In the genomic region with DNA sequence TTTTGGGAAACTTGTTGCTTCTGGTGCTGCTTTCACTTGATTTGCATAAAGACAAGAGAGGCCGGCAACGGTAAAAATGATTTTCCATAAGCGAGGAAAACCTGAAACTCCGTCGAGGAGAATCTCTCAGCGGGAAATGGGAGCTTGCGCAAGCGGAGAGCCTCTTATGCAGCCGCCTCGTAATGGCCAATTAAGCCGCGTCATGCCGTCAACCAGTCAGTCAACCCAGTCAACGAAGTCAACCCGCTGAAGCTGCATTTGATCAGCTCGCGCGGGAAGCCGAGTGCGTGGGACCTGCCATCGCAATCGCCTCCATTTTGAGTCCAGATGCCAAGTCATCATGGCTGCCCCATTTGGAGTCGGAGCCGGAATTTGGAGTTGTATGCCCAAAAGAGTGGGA, we compare ENCODE assay signal across 2 fruit fly cellular contexts.
TF ChIP-seq lines count a peak whose summit lies in the region.

No protein-coding gene starts in this region.

- TF ChIP-seq CTCF in whole organism, embryonic (GFP tag; optimal IDR thresholded peaks at IDR 0.05; lab: Kevin White, UChicago) = no peak

TF ChIP-seq in whole organism, embryonic, 481 proteins besides CTCF, POLR2A, EP300 and RAD21:
- TF ChIP-seq CG10565 (GFP tag; optimal IDR thresholded peaks at IDR 0.05; lab: Kevin White, UChicago) (no peak), ato (GFP tag; IDR thresholded peaks at IDR 0.05; lab: Robert Waterston, UW; ENCODE audit: partially characterized antibody) (no peak), bsh (GFP tag; optimal IDR thresholded peaks at IDR 0.05; lab: Kevin White, UChicago) (no peak), CG30020 (tag; optimal IDR thresholded peaks at IDR 0.05; lab: Kevin White, UChicago) (no peak), sr (GFP tag; IDR thresholded peaks at IDR 0.05; lab: Robert Waterston, UW) (peak; percentile 65; the same call in 2 of the 3 replicates), oc (tag; optimal IDR thresholded peaks at IDR 0.05; lab: Kevin White, UChicago) (peak; percentile 8), pzg (GFP tag; optimal IDR thresholded peaks at IDR 0.05; lab: Kevin White, UChicago) (no peak), cwo (GFP tag; optimal IDR thresholded peaks at IDR 0.05; lab: Kevin White, UChicago) (no peak), Lpt (GFP tag; optimal IDR thresholded peaks at IDR 0.05; lab: Kevin White, UChicago) (no peak), CG18476 (GFP tag; optimal IDR thresholded peaks at IDR 0.05; lab: Kevin White, UChicago) (no peak), kni (GFP tag; optimal IDR thresholded peaks at IDR 0.05; lab: Kevin White, UChicago) (peak; percentile 59), Pdp1 (GFP tag; optimal IDR thresholded peaks at IDR 0.05; lab: Kevin White, UChicago) (peak in 1 of 2 experiments; percentile 51), CG15269 (tag; optimal IDR thresholded peaks at IDR 0.05; lab: Kevin White, UChicago) (no peak), Opbp (GFP tag; IDR thresholded peaks at IDR 0.05; lab: Robert Waterston, UW; ENCODE audit: partially characterized antibody) (0 out of 3 replicates have a peak, but pooled peaks have one; percentile 14), crc (GFP tag; optimal IDR thresholded peaks at IDR 0.05; lab: Kevin White, UChicago) (no peak), CG8281 (tag; optimal IDR thresholded peaks at IDR 0.05; lab: Kevin White, UChicago) (peak; percentile 81), CG12219 (GFP tag; optimal IDR thresholded peaks at IDR 0.05; lab: Kevin White, UChicago) (no peak), abd-A (tag; optimal IDR thresholded peaks at IDR 0.05; lab: Kevin White, UChicago) (peak; percentile 43), Blimp-1 (GFP tag; optimal IDR thresholded peaks at IDR 0.05; lab: Kevin White, UChicago) (peak; percentile 53)
TF ChIP-seq in whole organism, embryonic: peak in this region for 8.

TF ChIP-seq in whole organism, pupa, 21 proteins besides CTCF, POLR2A, EP300 and RAD21:
- 0 out of 3 replicates have a peak, but pooled peaks have one; percentile 47 for TF ChIP-seq CG4496 (GFP tag; IDR thresholded peaks at IDR 0.05; lab: Robert Waterston, UW)
- TF ChIP-seq Ets98B (GFP tag; IDR thresholded peaks at IDR 0.05; lab: Robert Waterston, UW) = no peak
TF ChIP-seq in whole organism, pupa: peak in this region for 1.
